Fruit fly (Drosophila melanogaster) whole organism, adult: Measurements from ENCODE around the gene CG33552.

Source experiments
- CG7045 ChIP-seq: fragments of 200-800 bp; sonication (Bioruptor generic); optimal IDR thresholded peaks from 2 replicates; lab custom pipeline; 2017; ENCODE audit warnings: missing biosample characterization, mild to moderate bottlenecking, missing genetic modification characterization
- CG7101 ChIP-seq: fragments of 200-800 bp; sonication (Bioruptor generic); optimal IDR thresholded peaks from 2 replicates; lab custom pipeline; 2018; ENCODE audit warnings: missing biosample characterization, mild to moderate bottlenecking, missing genetic modification characterization, moderate library complexity
- pad ChIP-seq: fragments of 200-800 bp; sonication (Bioruptor generic); optimal IDR thresholded peaks from 3 replicates; lab custom pipeline; 2017; ENCODE audit warnings: missing biosample characterization, missing genetic modification characterization, mild to moderate bottlenecking, moderate library complexity, missing genetic modification reagents

DNA sequence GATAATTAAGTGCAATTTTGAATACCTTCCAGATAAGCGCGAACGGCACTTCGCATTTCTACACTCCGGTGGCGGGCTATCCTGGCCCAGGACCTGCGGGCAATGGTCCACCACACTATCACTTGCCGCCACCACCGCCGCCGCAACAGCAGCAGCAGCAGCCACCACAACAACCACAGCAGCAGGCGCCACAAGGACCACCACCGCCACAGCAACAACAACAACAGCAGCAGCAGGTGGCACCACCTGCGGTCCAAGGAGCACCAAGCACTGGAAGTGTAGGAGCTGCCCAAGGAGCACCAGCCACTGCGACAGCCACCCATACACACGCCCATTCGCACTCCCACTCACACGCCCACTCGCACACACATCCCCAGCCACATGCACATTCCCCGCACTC is 24.8 kb upstream of the CG33552 start:
- no peak for TF ChIP-seq pad (GFP tag; lab: Kevin White, UChicago)
- no peak for TF ChIP-seq CG7045 (GFP tag; lab: Kevin White, UChicago)
- no peak for TF ChIP-seq CG7101
